Fruit fly (Drosophila melanogaster) whole organism, embryonic: ENCODE data around the gene vih.

Experiments used
- ATbp ChIP-seq: fragments of 200-800 bp; sonication (Bioruptor generic); optimal IDR thresholded peaks from 2 replicates; lab custom pipeline; 2017; ENCODE audit warnings: missing biosample characterization, mild to moderate bottlenecking, missing genetic modification characterization, missing genetic modification reagents
- Asciz ChIP-seq: fragments of 200-800 bp; sonication (Bioruptor generic); optimal IDR thresholded peaks from 2 replicates; lab custom pipeline; 2017; ENCODE audit warnings: missing biosample characterization, mild to moderate bottlenecking, missing genetic modification characterization, missing genetic modification reagents
- Blimp-1 ChIP-seq: fragments of 200-800 bp; sonication (Bioruptor generic); optimal IDR thresholded peaks from 3 replicates; lab custom pipeline; 2018; ENCODE audit warnings: missing biosample characterization, missing genetic modification characterization, mild to moderate bottlenecking, moderate library complexity, missing genetic modification reagents
- CG1024 ChIP-seq: fragments of 200-800 bp; sonication (Bioruptor generic); IDR thresholded peaks from 2 replicates; pipeline ENCODE4 v1.3.6; 2022; ENCODE audit warnings: missing biosample characterization, missing genetic modification characterization
- CG10274 ChIP-seq: fragments of 200-800 bp; sonication (Bioruptor generic); optimal IDR thresholded peaks from 3 replicates; lab custom pipeline; 2017; ENCODE audit warnings: missing biosample characterization, mild to moderate bottlenecking, missing genetic modification characterization
- CG10431 ChIP-seq: fragments of 200-800 bp; sonication (Bioruptor generic); optimal IDR thresholded peaks from 3 replicates; lab custom pipeline; 2018; ENCODE audit warnings: missing biosample characterization, mild to moderate bottlenecking, missing genetic modification characterization
- CG12299 ChIP-seq: fragments of 200-800 bp; sonication (Bioruptor generic); optimal IDR thresholded peaks from 2 replicates; lab custom pipeline; 2018; ENCODE audit warnings: missing biosample characterization, mild to moderate bottlenecking, missing genetic modification characterization
- CG1233 ChIP-seq: fragments of 200-800 bp; sonication (Bioruptor generic); optimal IDR thresholded peaks from 4 replicates; lab custom pipeline; 2018; ENCODE audit warnings: missing biosample characterization, mild to moderate bottlenecking, missing genetic modification characterization
- CG12391 ChIP-seq: fragments of 200-800 bp; sonication (Bioruptor generic); optimal IDR thresholded peaks from 3 replicates; lab custom pipeline; 2018; ENCODE audit warnings: missing biosample characterization, mild to moderate bottlenecking, missing genetic modification characterization, moderate library complexity
- CG13894 ChIP-seq: fragments of 200-800 bp; sonication (Bioruptor generic); optimal IDR thresholded peaks from 3 replicates; lab custom pipeline; 2018; ENCODE audit warnings: missing biosample characterization, mild to moderate bottlenecking, missing genetic modification characterization, moderate library complexity
- CG15011 ChIP-seq: fragments of 200-800 bp; sonication (Bioruptor generic); optimal IDR thresholded peaks from 3 replicates; lab custom pipeline; 2018; ENCODE audit warnings: missing biosample characterization, mild to moderate bottlenecking, missing genetic modification characterization
- CG15073 ChIP-seq: fragments of 200-800 bp; sonication (Bioruptor generic); optimal IDR thresholded peaks from 2 replicates; lab custom pipeline; 2016; ENCODE audit warnings: missing biosample characterization, missing genetic modification characterization
- CG2202 ChIP-seq: fragments of 200-800 bp; sonication (Bioruptor generic); optimal IDR thresholded peaks from 2 replicates; lab custom pipeline; 2018; ENCODE audit warnings: missing biosample characterization, mild to moderate bottlenecking, missing genetic modification characterization
- CG2889 ChIP-seq: fragments of 200-800 bp; sonication (Bioruptor generic); IDR thresholded peaks from 3 replicates; pipeline ENCODE4 v1.3.6; 2022; ENCODE audit warnings: missing biosample characterization, missing genetic modification characterization
- CG3065 ChIP-seq: fragments of 200-800 bp; sonication (Bioruptor generic); optimal IDR thresholded peaks from 2 replicates; lab custom pipeline; 2016; ENCODE audit warnings: missing biosample characterization, missing genetic modification characterization
- CG33213 ChIP-seq: fragments of 200-800 bp; sonication (Bioruptor generic); optimal IDR thresholded peaks from 3 replicates; lab custom pipeline; 2016; ENCODE audit warnings: missing biosample characterization, missing genetic modification characterization
- CG4328 ChIP-seq: fragments of 200-800 bp; sonication (Bioruptor generic); optimal IDR thresholded peaks from 3 replicates; lab custom pipeline; 2017; ENCODE audit warnings: missing biosample characterization, missing genetic modification reagents, missing genetic modification characterization
- CG4404 ChIP-seq: fragments of 200-800 bp; sonication (Bioruptor generic); IDR thresholded peaks from 2 replicates; pipeline ENCODE4 v1.3.6; 2022; ENCODE audit warnings: missing biosample characterization, missing genetic modification characterization
- CG4617 ChIP-seq: fragments of 200-800 bp; sonication (Bioruptor generic); optimal IDR thresholded peaks from 3 replicates; lab custom pipeline; 2016; ENCODE audit warnings: missing biosample characterization, missing genetic modification characterization, borderline replicate concordance
- CG7556 ChIP-seq: fragments of 200-800 bp; sonication (Bioruptor generic); optimal IDR thresholded peaks from 2 replicates; lab custom pipeline; 2017; ENCODE audit warnings: missing biosample characterization, mild to moderate bottlenecking, missing genetic modification characterization
- CG7786 ChIP-seq: fragments of 200-800 bp; sonication (Bioruptor generic); optimal IDR thresholded peaks from 2 replicates; lab custom pipeline; 2016; ENCODE audit warnings: missing biosample characterization, missing genetic modification characterization
- CG9215 ChIP-seq: fragments of 200-800 bp; sonication (Bioruptor generic); IDR thresholded peaks from 2 replicates; pipeline ENCODE4 v1.3.6; 2022; ENCODE audit warnings: missing biosample characterization, missing genetic modification characterization
- Elba2 ChIP-seq: fragments of 200-800 bp; sonication (Bioruptor generic); optimal IDR thresholded peaks from 3 replicates; lab custom pipeline; 2016; ENCODE audit warnings: missing biosample characterization, missing genetic modification characterization
- Hand ChIP-seq: fragments of 200-800 bp; sonication (Bioruptor generic); optimal IDR thresholded peaks from 2 replicates; lab custom pipeline; 2017; ENCODE audit warnings: mild to moderate bottlenecking, missing biosample characterization, missing genetic modification reagents, missing genetic modification characterization
- Jarid2 ChIP-seq: fragments of 200-800 bp; sonication (Bioruptor generic); optimal IDR thresholded peaks from 3 replicates; lab custom pipeline; 2017; ENCODE audit warnings: mild to moderate bottlenecking, missing biosample characterization, missing genetic modification reagents, missing genetic modification characterization
- Med ChIP-seq: fragments of 200-800 bp; sonication (Bioruptor generic); peaks from one replicate; lab custom pipeline; 2016; ENCODE audit warnings: missing biosample characterization, missing genetic modification characterization, mild to moderate bottlenecking, inconsistent platforms, moderate library complexity
- Side ChIP-seq: fragments of 200-800 bp; sonication (Bioruptor generic); optimal IDR thresholded peaks from 2 replicates; lab custom pipeline; 2016; ENCODE audit warnings: missing biosample characterization, missing genetic modification characterization
- Vsx1 ChIP-seq: fragments of 200-800 bp; sonication (Bioruptor generic); optimal IDR thresholded peaks from 2 replicates; lab custom pipeline; 2017; ENCODE audit warnings: missing biosample characterization, mild to moderate bottlenecking, missing genetic modification characterization, missing genetic modification reagents
- ac ChIP-seq: fragments of 200-800 bp; sonication (Bioruptor generic); optimal IDR thresholded peaks from 3 replicates; lab custom pipeline; 2017; ENCODE audit warnings: missing biosample characterization, mild to moderate bottlenecking, missing genetic modification characterization
- al ChIP-seq: fragments of 200-800 bp; sonication (Bioruptor generic); IDR thresholded peaks from 2 replicates; pipeline ENCODE4 v1.3.6; 2022; ENCODE audit warnings: missing biosample characterization, missing genetic modification characterization
- az2 ChIP-seq: fragments of 200-800 bp; sonication (Bioruptor generic); optimal IDR thresholded peaks from 3 replicates; lab custom pipeline; 2016; ENCODE audit warnings: missing biosample characterization, missing genetic modification characterization
- bowl ChIP-seq: fragments of 200-800 bp; sonication (Bioruptor generic); IDR thresholded peaks from 2 replicates; pipeline ENCODE4 v1.3.6; 2022; ENCODE audit warnings: missing biosample characterization, missing genetic modification characterization
- dan ChIP-seq: fragments of 200-800 bp; sonication (Bioruptor generic); IDR thresholded peaks from 2 replicates; pipeline ENCODE4 v1.3.6; 2022; ENCODE audit warnings: missing biosample characterization, missing genetic modification characterization
- gce ChIP-seq: fragments of 200-800 bp; sonication (Bioruptor generic); IDR thresholded peaks from 3 replicates; pipeline ENCODE4 v1.3.6; 2022; ENCODE audit warnings: missing biosample characterization, missing genetic modification characterization
- gsb ChIP-seq: fragments of 200-800 bp; sonication (Bioruptor generic); IDR thresholded peaks from 2 replicates; pipeline ENCODE4 v1.3.6; 2022; ENCODE audit warnings: missing biosample characterization, missing genetic modification characterization
- lilli ChIP-seq: fragments of 200-800 bp; sonication (Bioruptor generic); optimal IDR thresholded peaks from 3 replicates; lab custom pipeline; 2016; ENCODE audit warnings: missing biosample characterization, missing genetic modification characterization
- lov ChIP-seq, 2 experiments: fragments of 200-800 bp in 1 of 2; fragments of >200 bp in 1 of 2; sonication (Bioruptor generic) in 1 of 2; IDR thresholded peaks in 1 of 2; optimal IDR thresholded peaks in 1 of 2; 2 replicates in 1 of 2; 3 replicates in 1 of 2; pipeline versions ENCODE4 v1.3.6 to Lab custom; 2017 to 2022; ENCODE audit warnings: missing biosample characterization in 1 of 2, missing genetic modification characterization in 1 of 2
- onecut ChIP-seq: fragments of 200-800 bp; sonication (Bioruptor generic); IDR thresholded peaks from 2 replicates; pipeline ENCODE4 v1.3.6; 2022; ENCODE audit warnings: missing biosample characterization, missing genetic modification characterization
- org-1 ChIP-seq: fragments of 200-800 bp; sonication (Bioruptor generic); optimal IDR thresholded peaks from 2 replicates; lab custom pipeline; 2017; ENCODE audit warnings: missing biosample characterization, missing genetic modification characterization
- prd ChIP-seq, 3 experiments: fragments of >200 bp in 2 of 3; fragments of 200-800 bp in 1 of 3; sonication (Bioruptor generic) in 1 of 3; optimal IDR thresholded peaks in 2 of 3; IDR thresholded peaks in 1 of 3; 2 replicates in 2 of 3; 3 replicates in 1 of 3; pipeline versions ENCODE4 v1.3.6 to Lab custom; 2017 to 2022; ENCODE audit warnings: missing biosample characterization in 1 of 3, missing genetic modification characterization in 1 of 3
- pros ChIP-seq: fragments of 200-800 bp; sonication (Bioruptor generic); optimal IDR thresholded peaks from 3 replicates; lab custom pipeline; 2019; ENCODE audit warnings: missing biosample characterization, mild to moderate bottlenecking, missing genetic modification characterization, moderate library complexity
- sim ChIP-seq: fragments of 200-800 bp; sonication (Bioruptor generic); IDR thresholded peaks from 2 replicates; pipeline ENCODE4 v1.3.6; 2022; ENCODE audit warnings: missing biosample characterization, missing genetic modification characterization
- sisA ChIP-seq: fragments of 200-800 bp; sonication (Bioruptor generic); IDR thresholded peaks from 2 replicates; pipeline ENCODE4 v1.3.6; 2022; ENCODE audit warnings: missing biosample characterization, missing genetic modification characterization
- ssp ChIP-seq: fragments of 200-800 bp; sonication (Bioruptor generic); IDR thresholded peaks from 2 replicates; pipeline ENCODE4 v1.3.6; 2022; ENCODE audit warnings: missing biosample characterization, missing genetic modification characterization
- tio ChIP-seq: fragments of 200-800 bp; sonication (Bioruptor generic); optimal IDR thresholded peaks from 2 replicates; lab custom pipeline; 2017; ENCODE audit warnings: missing biosample characterization, missing genetic modification characterization, inconsistent platforms
- tup ChIP-seq: fragments of 200-800 bp; sonication (Bioruptor generic); optimal IDR thresholded peaks from 2 replicates; lab custom pipeline; 2016; ENCODE audit warnings: missing biosample characterization, mild to moderate bottlenecking, missing genetic modification characterization, moderate library complexity

vih gene

dm6 chr3L:12455034-12455433 lies 49.1 kb upstream of the vih start:
- TF ChIP-seq pros (GFP tag; lab: Kevin White, UChicago) (no peak), ssp (GFP tag; lab: Robert Waterston, UW) (no peak), CG3065 (GFP tag; lab: Kevin White, UChicago) (no peak)
- TF ChIP-seq, all 482 proteins: peak for 0

dm6 chr3L:12456916-12457662 lies 47.0 kb upstream of the vih start:
- TF ChIP-seq gce (GFP tag; lab: Robert Waterston, UW) (no peak), CG7786 (GFP tag; lab: Kevin White, UChicago) (no peak), ATbp (GFP tag; lab: Kevin White, UChicago) (peak; percentile 64), al (peak; percentile 38; the same call in 1 of the 2 replicates), sisA (GFP tag; lab: Robert Waterston, UW) (peak; percentile 69), Side (GFP tag; lab: Kevin White, UChicago) (peak; percentile 36), CG13894 (tag; lab: Kevin White, UChicago) (no peak), Blimp-1 (GFP tag; lab: Kevin White, UChicago) (peak; percentile 88), lilli (GFP tag; lab: Kevin White, UChicago) (peak; percentile 53), lov (optimal IDR thresholded peaks at IDR 0.05; lab: Kevin White, UChicago) (no peak), lov (GFP tag; IDR thresholded peaks at IDR 0.05; lab: Robert Waterston, UW) (0 out of 3 replicates have a peak, but pooled peaks have one; percentile 60), Elba2 (no peak), CG2202 (peak; percentile 85), Hand (no peak), CG9215 (no peak), CG2889 (GFP tag; lab: Robert Waterston, UW) (no peak), Asciz (peak; percentile 85), Med (GFP tag; lab: Kevin White, UChicago) (peak; percentile 24), CG1233 (GFP tag; lab: Kevin White, UChicago) (peak; percentile 79), Vsx1 (GFP tag; lab: Kevin White, UChicago) (peak; percentile 76), sim (GFP tag; lab: Robert Waterston, UW) (peak; percentile 47; the same call in 1 of the 2 replicates), org-1 (GFP tag; lab: Kevin White, UChicago) (peak; percentile 71), CG33213 (no peak), CG1024 (0 out of 2 replicates have a peak, but pooled peaks have one; percentile 53), CG10431 (peak; percentile 52), CG4328 (GFP tag; lab: Kevin White, UChicago) (peak; percentile 62), CG15073 (GFP tag; lab: Kevin White, UChicago) (no peak), Jarid2 (GFP tag; lab: Kevin White, UChicago) (peak; percentile 55), tup (no peak), CG15011 (GFP tag; lab: Kevin White, UChicago) (peak; percentile 68), gsb (no peak), CG4617 (GFP tag; lab: Kevin White, UChicago) (peak; percentile 33), ac (GFP tag; lab: Kevin White, UChicago) (peak; percentile 53), CG7556 (GFP tag; lab: Kevin White, UChicago) (peak; percentile 88), tio (GFP tag; lab: Kevin White, UChicago) (peak; percentile 85), prd (optimal IDR thresholded peaks at IDR 0.05; lab: Kevin White, UChicago) (no peak), prd (GFP tag; IDR thresholded peaks at IDR 0.05; lab: Robert Waterston, UW) (peak; percentile 67; the same call in 2 of the 3 replicates), dan (GFP tag; lab: Robert Waterston, UW) (no peak), CG12299 (tag; lab: Kevin White, UChicago) (peak; percentile 21), az2 (GFP tag; lab: Kevin White, UChicago) (peak; percentile 81), CG4404 (GFP tag; lab: Robert Waterston, UW) (peak; percentile 64), onecut (GFP tag; lab: Robert Waterston, UW) (peak; percentile 36; the same call in 1 of the 2 replicates), CG12391 (tag; lab: Kevin White, UChicago) (peak; percentile 90), bowl (GFP tag; lab: Robert Waterston, UW) (no peak), CG10274 (GFP tag; lab: Kevin White, UChicago) (peak; percentile 25)
